Fruit fly (Drosophila melanogaster): Measurements from ENCODE around the gene Polr3C.

dm6 chr3R:12442601-12443533 is 17.3 kb upstream of the Polr3C start:
- TF ChIP-seq ovo (GFP tag; optimal IDR thresholded peaks at IDR 0.05) (peak; percentile 59), kay (GFP tag; ENCODE audit: borderline replicate concordance) (peak; percentile 77), tj (GFP tag; optimal IDR thresholded peaks at IDR 0.05) (peak; percentile 83), cic (GFP tag; optimal IDR thresholded peaks at IDR 0.05) (no peak), CG1620 (GFP tag; optimal IDR thresholded peaks at IDR 0.05) (peak; percentile 48), bab1 (GFP tag; optimal IDR thresholded peaks at IDR 0.05) (peak; percentile 85), toe (GFP tag; optimal IDR thresholded peaks at IDR 0.05) (peak; percentile 37), Clk (GFP tag; optimal IDR thresholded peaks at IDR 0.05) (no peak), Mnt (GFP tag; optimal IDR thresholded peaks at IDR 0.05) (peak; percentile 47), CG33017 (tag; optimal IDR thresholded peaks at IDR 0.05) (peak; percentile 82), CG7101 (tag; optimal IDR thresholded peaks at IDR 0.05) (peak; percentile 85), CG5204 (GFP tag; optimal IDR thresholded peaks at IDR 0.05) (no peak), CG11617 (GFP tag; optimal IDR thresholded peaks at IDR 0.05) (peak; percentile 71), Hr96 (GFP tag; optimal IDR thresholded peaks at IDR 0.05) (peak; percentile 65)
